Worm (Caenorhabditis elegans) whole organism, L1 larva: ENCODE measurements around the gene set-24.

Experiments used
- ama-1 ChIP-seq: fragments of 150-350 bp; optimal IDR thresholded peaks from 2 replicates; lab custom pipeline; 2014
- ceh-90 ChIP-seq: sonication (generic microtip); optimal IDR thresholded peaks from 2 replicates; lab custom pipeline; 2016; ENCODE audit warnings: missing genetic modification characterization, missing compliant biosample characterization
- fkh-10 ChIP-seq: sonication (generic microtip); optimal IDR thresholded peaks from 2 replicates; lab custom pipeline; 2017; ENCODE audit warnings: missing biosample characterization, missing genetic modification reagents, missing genetic modification characterization
- pqm-1 ChIP-seq: sonication (generic microtip); optimal IDR thresholded peaks from 3 replicates; lab custom pipeline; 2017; ENCODE audit warnings: missing biosample characterization, missing genetic modification characterization

ce11 chrII:12176521-12176920 lies 45.8 kb upstream of the set-24 start:
- TF ChIP-seq pqm-1 (tag; lab: Kevin White, UChicago) (no peak), fkh-10 (GFP tag; lab: Kevin White, UChicago) (no peak), ceh-90 (tag; lab: Kevin White, UChicago) (no peak), ama-1 (no peak)
